Fruit fly (Drosophila melanogaster): ENCODE data around the gene CG14455.
A peak's percentile ranks its signal among the peaks of the same experiment; 100 is the strongest.

Gene CG14455

dm6 chr3L:22717137-22717767 lies 30.4 kb upstream of the CG14455 start, which contains the start of the genes ArfGAP3 and CG32452 (continued):
- TF ChIP-seq sna (GFP tag; IDR thresholded peaks at IDR 0.05; ENCODE audit: partially characterized antibody) (0 out of 2 replicates have a peak, but pooled peaks have one; percentile 46), CG11247 (GFP tag; IDR thresholded peaks at IDR 0.05) (peak; percentile 80), CG11560 (tag; IDR thresholded peaks at IDR 0.05) (peak; percentile 98), stc (GFP tag; IDR thresholded peaks at IDR 0.05) (peak; percentile 38; the same call in 1 of the 2 replicates), CG30020 (tag; optimal IDR thresholded peaks at IDR 0.05) (peak; percentile 81), Fer1 (GFP tag; optimal IDR thresholded peaks at IDR 0.05) (no peak), CG8359 (GFP tag; optimal IDR thresholded peaks at IDR 0.05; ENCODE audit: borderline replicate concordance) (no peak), seq (GFP tag; IDR thresholded peaks at IDR 0.05) (peak; percentile 56; the same call in 1 of the 2 replicates), lbe (GFP tag; optimal IDR thresholded peaks at IDR 0.05) (peak; percentile 31), CG7963 (GFP tag; IDR thresholded peaks at IDR 0.05; ENCODE audit: partially characterized antibody) (no peak), E2f2 (GFP tag; IDR thresholded peaks at IDR 0.05) (peak; percentile 54; the same call in 1 of the 2 replicates), dmrt11E (tag; optimal IDR thresholded peaks at IDR 0.05) (peak; percentile 67), CG6254 (GFP tag; optimal IDR thresholded peaks at IDR 0.05) (peak; percentile 21), Bteb2 (GFP tag; optimal IDR thresholded peaks at IDR 0.05) (peak; percentile 52), gro (GFP tag; optimal IDR thresholded peaks at IDR 0.05) (peak; percentile 24), CG4282 (GFP tag; optimal IDR thresholded peaks at IDR 0.05) (no peak), cwo (GFP tag; optimal IDR thresholded peaks at IDR 0.05) (peak; percentile 22), CG17385 (GFP tag; optimal IDR thresholded peaks at IDR 0.05) (peak; percentile 66), gt (GFP tag; IDR thresholded peaks at IDR 0.05) (0 out of 2 replicates have a peak, but pooled peaks have one; percentile 37), twi (tag; optimal IDR thresholded peaks at IDR 0.05) (peak; percentile 62), knrl (GFP tag; IDR thresholded peaks at IDR 0.05; ENCODE audit: partially characterized antibody) (peak; percentile 49; the same call in 2 of the 3 replicates), CG9727 (GFP tag; optimal IDR thresholded peaks at IDR 0.05) (peak; percentile 78), CG4424 (GFP tag; optimal IDR thresholded peaks at IDR 0.05) (peak; percentile 77), Camta (GFP tag; optimal IDR thresholded peaks at IDR 0.05) (peak; percentile 69), Ssrp (tag; optimal IDR thresholded peaks at IDR 0.05) (peak; percentile 63), Lim3 (GFP tag; IDR thresholded peaks at IDR 0.05) (no peak), nau (GFP tag; optimal IDR thresholded peaks at IDR 0.05) (peak; percentile 4), ato (GFP tag; IDR thresholded peaks at IDR 0.05; ENCODE audit: partially characterized antibody) (no peak), pum (GFP tag; optimal IDR thresholded peaks at IDR 0.05) (peak; percentile 70), Gsc (GFP tag; IDR thresholded peaks at IDR 0.05) (no peak), H2.0 (GFP tag; IDR thresholded peaks at IDR 0.05) (peak; percentile 59; the same call in 1 of the 2 replicates), CG9876 (GFP tag; optimal IDR thresholded peaks at IDR 0.05) (peak; percentile 7), scrt (GFP tag; optimal IDR thresholded peaks at IDR 0.05) (no peak), ci (GFP tag; IDR thresholded peaks at IDR 0.05) (peak; percentile 77), CG11093 (GFP tag; IDR thresholded peaks at IDR 0.05) (peak; percentile 47; the same call in 1 of the 3 replicates), mld (GFP tag; IDR thresholded peaks at IDR 0.05; ENCODE audit: partially characterized antibody) (no peak), CG15479 (GFP tag; optimal IDR thresholded peaks at IDR 0.05) (no peak), Oaz (GFP tag; IDR thresholded peaks at IDR 0.05) (peak; percentile 70), CG12219 (GFP tag; optimal IDR thresholded peaks at IDR 0.05) (peak; percentile 32), tap (tag; optimal IDR thresholded peaks at IDR 0.05) (peak; percentile 60), Nf-YC (tag; optimal IDR thresholded peaks at IDR 0.05) (peak; percentile 69), CG43689 (GFP tag; IDR thresholded peaks at IDR 0.05) (0 out of 2 replicates have a peak, but pooled peaks have one; percentile 27), az2 (GFP tag; optimal IDR thresholded peaks at IDR 0.05) (peak; percentile 78), pnt (GFP tag; optimal IDR thresholded peaks at IDR 0.05) (peak; percentile 2), CG6683 (GFP tag; optimal IDR thresholded peaks at IDR 0.05) (peak; percentile 51), slou (GFP tag; optimal IDR thresholded peaks at IDR 0.05) (peak; percentile 53), Abd-B (GFP tag; optimal IDR thresholded peaks at IDR 0.05) (peak; percentile 60), yki (optimal IDR thresholded peaks at IDR 0.05) (no peak), da (GFP tag; optimal IDR thresholded peaks at IDR 0.05) (peak; percentile 35)
